Worm (Caenorhabditis elegans) whole organism, L1 larva: ENCODE data around the gene C38C10.3.

Experiments
- C16A3.4 ChIP-seq: fragments of 150-350 bp; optimal IDR thresholded peaks from 2 replicates; lab custom pipeline; 2014; ENCODE audit warnings: missing biosample characterization, missing genetic modification characterization
- C34B4.2 ChIP-seq: sonication (generic microtip); optimal IDR thresholded peaks from 2 replicates; lab custom pipeline; 2017; ENCODE audit warnings: mild to moderate bottlenecking, missing genetic modification characterization, missing compliant biosample characterization
- F16B12.6 ChIP-seq: fragments of 150-350 bp; optimal IDR thresholded peaks from 2 replicates; lab custom pipeline; 2014; ENCODE audit warnings: missing biosample characterization, missing genetic modification characterization
- alr-1 ChIP-seq: fragments of 200-800 bp; sonication (Bioruptor generic); optimal IDR thresholded peaks from 2 replicates; lab custom pipeline; 2018; ENCODE audit warnings: borderline replicate concordance, mild to moderate bottlenecking, missing genetic modification characterization, missing compliant biosample characterization
- blmp-1 ChIP-seq: fragments of 150-350 bp; optimal IDR thresholded peaks from 2 replicates; lab custom pipeline; 2014; ENCODE audit warnings: missing biosample characterization, missing genetic modification characterization
- ceh-82 ChIP-seq, 3 experiments: fragments of 150-350 bp in 1 of 3; sonication (generic microtip) in 2 of 3; optimal IDR thresholded peaks; 2 replicates each; lab custom pipeline; 2014 to 2017; ENCODE audit warnings: missing biosample characterization in 3 of 3, missing genetic modification characterization in 3 of 3
- ceh-90 ChIP-seq: sonication (generic microtip); optimal IDR thresholded peaks from 2 replicates; lab custom pipeline; 2016; ENCODE audit warnings: missing genetic modification characterization, missing compliant biosample characterization
- dpl-1 ChIP-seq, 3 experiments: fragments of 150-350 bp in 2 of 3; sonication (generic microtip) in 1 of 3; optimal IDR thresholded peaks; 2 replicates each; lab custom pipeline; 2014 to 2017; ENCODE audit warnings: missing biosample characterization in 3 of 3, missing genetic modification characterization in 3 of 3, missing genetic modification reagents in 3 of 3
- efl-1 ChIP-seq, 4 experiments: fragments of 150-350 bp; optimal IDR thresholded peaks in 3 of 4; peaks in 1 of 4; 1 replicate in 1 of 4; 2 replicates in 3 of 4; lab custom pipeline; 2014; ENCODE audit warnings: missing biosample characterization in 2 of 4, missing genetic modification characterization in 2 of 4, missing genetic modification reagents in 2 of 4
- efl-3 ChIP-seq: fragments of 200-800 bp; sonication (Bioruptor generic); optimal IDR thresholded peaks from 2 replicates; lab custom pipeline; 2018; ENCODE audit warnings: mild to moderate bottlenecking, missing genetic modification characterization, missing compliant biosample characterization
- egl-13 ChIP-seq: sonication (generic microtip); optimal IDR thresholded peaks from 2 replicates; lab custom pipeline; 2016; ENCODE audit warnings: missing genotype, missing genetic modification reagents, missing genetic modification characterization, missing compliant biosample characterization
- fkh-10 ChIP-seq: sonication (generic microtip); optimal IDR thresholded peaks from 2 replicates; lab custom pipeline; 2017; ENCODE audit warnings: missing biosample characterization, missing genetic modification reagents, missing genetic modification characterization
- fkh-8 ChIP-seq: sonication (generic microtip); optimal IDR thresholded peaks from 2 replicates; lab custom pipeline; 2016; ENCODE audit warnings: mild to moderate bottlenecking, missing genetic modification characterization, missing compliant biosample characterization
- isw-1 ChIP-seq: fragments of 200-800 bp; sonication (Bioruptor generic); IDR thresholded peaks from 2 replicates; pipeline ENCODE4 v1.3.6; 2022; ENCODE audit warnings: missing genetic modification characterization, missing compliant biosample characterization
- jun-1 ChIP-seq: fragments of 150-350 bp; optimal IDR thresholded peaks from 2 replicates; lab custom pipeline; 2014; ENCODE audit warnings: missing biosample characterization, missing genetic modification reagents, missing genetic modification characterization
- lin-14 ChIP-seq: fragments of 200-800 bp; sonication (Bioruptor generic); optimal IDR thresholded peaks from 2 replicates; lab custom pipeline; 2018; ENCODE audit warnings: mild to moderate bottlenecking, missing genetic modification characterization, moderate library complexity, missing compliant biosample characterization
- lin-35 ChIP-seq, 2 experiments: fragments of 150-350 bp; optimal IDR thresholded peaks; 2 replicates each; lab custom pipeline; 2014; ENCODE audit warnings: missing biosample characterization in 2 of 2, missing genetic modification characterization in 2 of 2, missing genetic modification reagents in 2 of 2
- lir-3 ChIP-seq: sonication (generic microtip); optimal IDR thresholded peaks from 2 replicates; lab custom pipeline; 2016; ENCODE audit warnings: mild to moderate bottlenecking, missing genetic modification characterization, moderate library complexity, missing compliant biosample characterization; ENCODE audit not compliant: poor library complexity
- lsy-2 ChIP-seq, 2 experiments: fragments of 150-350 bp; optimal IDR thresholded peaks; 2 replicates each; lab custom pipeline; 2014; ENCODE audit warnings: missing biosample characterization in 2 of 2, missing genetic modification characterization in 2 of 2
- mdl-1 ChIP-seq, 2 experiments: fragments of 150-350 bp; optimal IDR thresholded peaks; 2 replicates each; lab custom pipeline; 2014 to 2017; ENCODE audit warnings: missing biosample characterization in 2 of 2, missing genetic modification characterization in 2 of 2, inconsistent platforms in 1 of 2
- mep-1 ChIP-seq: fragments of 150-350 bp; optimal IDR thresholded peaks from 2 replicates; lab custom pipeline; 2014; ENCODE audit warnings: missing biosample characterization, missing genetic modification characterization
- nhr-28 ChIP-seq: fragments of 150-350 bp; optimal IDR thresholded peaks from 2 replicates; lab custom pipeline; 2014; ENCODE audit warnings: missing biosample characterization, missing genetic modification characterization
- nhr-47 ChIP-seq: sonication (generic microtip); optimal IDR thresholded peaks from 2 replicates; lab custom pipeline; 2016; ENCODE audit warnings: mild to moderate bottlenecking, missing genetic modification characterization, moderate library complexity, missing compliant biosample characterization
- nhr-71 ChIP-seq: sonication (generic microtip); optimal IDR thresholded peaks from 2 replicates; lab custom pipeline; 2016; ENCODE audit warnings: mild to moderate bottlenecking, missing genetic modification characterization, moderate library complexity, missing compliant biosample characterization
- nhr-76 ChIP-seq: sonication (generic microtip); optimal IDR thresholded peaks from 2 replicates; lab custom pipeline; 2017; ENCODE audit warnings: missing biosample characterization, missing genetic modification characterization
- nhr-77 ChIP-seq: fragments of 150-350 bp; optimal IDR thresholded peaks from 2 replicates; lab custom pipeline; 2014; ENCODE audit warnings: missing biosample characterization, missing genetic modification characterization
- nhr-90 ChIP-seq: sonication (generic microtip); optimal IDR thresholded peaks from 2 replicates; lab custom pipeline; 2016; ENCODE audit warnings: mild to moderate bottlenecking, missing genetic modification characterization, missing compliant biosample characterization; ENCODE audit not compliant: poor library complexity
- pag-3 ChIP-seq: sonication (generic microtip); optimal IDR thresholded peaks from 2 replicates; lab custom pipeline; 2017; ENCODE audit warnings: missing genetic modification characterization, mild to moderate bottlenecking, missing compliant biosample characterization, antibody characterized with exemption, borderline replicate concordance; ENCODE audit not compliant: insufficient read depth
- pqm-1 ChIP-seq: sonication (generic microtip); optimal IDR thresholded peaks from 3 replicates; lab custom pipeline; 2017; ENCODE audit warnings: missing biosample characterization, missing genetic modification characterization
- rnt-1 ChIP-seq: sonication (generic microtip); optimal IDR thresholded peaks from 2 replicates; lab custom pipeline; 2016; ENCODE audit warnings: mild to moderate bottlenecking, missing genetic modification characterization, moderate library complexity, missing compliant biosample characterization
- snu-23 ChIP-seq: sonication (generic microtip); optimal IDR thresholded peaks from 2 replicates; lab custom pipeline; 2016; ENCODE audit warnings: missing genetic modification characterization, missing compliant biosample characterization
- sptf-1 ChIP-seq: fragments of 150-350 bp; optimal IDR thresholded peaks from 2 replicates; lab custom pipeline; 2014; ENCODE audit warnings: missing biosample characterization, missing genetic modification characterization
- swsn-7 ChIP-seq: sonication (generic microtip); optimal IDR thresholded peaks from 2 replicates; lab custom pipeline; 2016; ENCODE audit warnings: missing genetic modification characterization, missing compliant biosample characterization
- tlp-1 ChIP-seq: fragments of 150-350 bp; optimal IDR thresholded peaks from 2 replicates; lab custom pipeline; 2014; ENCODE audit warnings: missing biosample characterization, missing genetic modification characterization
- unc-86 ChIP-seq: sonication (generic microtip); optimal IDR thresholded peaks from 2 replicates; lab custom pipeline; 2016; ENCODE audit warnings: missing genetic modification characterization, missing compliant biosample characterization
- vab-15 ChIP-seq: sonication (generic microtip); optimal IDR thresholded peaks from 2 replicates; lab custom pipeline; 2017; ENCODE audit warnings: missing genotype, mild to moderate bottlenecking, missing genetic modification characterization, missing compliant biosample characterization
- zip-4 ChIP-seq: fragments of 200-800 bp; sonication (Bioruptor generic); optimal IDR thresholded peaks from 2 replicates; lab custom pipeline; 2018; ENCODE audit warnings: mild to moderate bottlenecking, missing genetic modification characterization, moderate library complexity, missing compliant biosample characterization
- ztf-11 ChIP-seq, 2 experiments: sonication (generic microtip); optimal IDR thresholded peaks; 2 replicates each; lab custom pipeline; 2016 to 2017; ENCODE audit warnings: missing genetic modification characterization in 2 of 2, missing biosample characterization in 1 of 2, missing compliant biosample characterization in 1 of 2
- ztf-4 ChIP-seq: fragments of 150-350 bp; optimal IDR thresholded peaks from 2 replicates; lab custom pipeline; 2014; ENCODE audit warnings: missing biosample characterization, missing genetic modification characterization

The C38C10.3 gene

ce11 chrIII:9390924-9391323 is 5.5 kb upstream of the C38C10.3 start:
- TF ChIP-seq C16A3.4, result no peak
- peak in 1 of 2 experiments; percentile 49 for TF ChIP-seq mdl-1 (tag; optimal IDR thresholded peaks at IDR 0.05; lab: Kevin White, UChicago)
- TF ChIP-seq mep-1 (tag; lab: Kevin White, UChicago), result peak; percentile 18
- TF ChIP-seq unc-86 (tag; lab: Kevin White, UChicago), result peak; percentile 1
- TF ChIP-seq nhr-90, result no peak
- peak in 1 of 3 experiments; percentile 0 for TF ChIP-seq ceh-82 (tag; optimal IDR thresholded peaks at IDR 0.05; lab: Kevin White, UChicago)
- TF ChIP-seq F16B12.6, result peak; percentile 43
- TF ChIP-seq fkh-8, result peak; percentile 41
- TF ChIP-seq snu-23 (GFP tag; lab: Kevin White, UChicago), result peak; percentile 10
- TF ChIP-seq nhr-71 (tag; lab: Kevin White, UChicago), result peak; percentile 47
- no peak for TF ChIP-seq ztf-4 (tag; lab: Kevin White, UChicago)
- no peak for TF ChIP-seq lir-3 (tag; lab: Kevin White, UChicago)
- TF ChIP-seq nhr-47 (tag; lab: Kevin White, UChicago), result peak; percentile 17
- TF ChIP-seq blmp-1 (tag; lab: Kevin White, UChicago), result peak; percentile 70
- peak; percentile 77 for TF ChIP-seq lin-14
- TF ChIP-seq efl-1 (optimal IDR thresholded peaks at IDR 0.05; lab: Kevin White, UChicago), result peak; percentile 3 to 35
- TF ChIP-seq efl-1 (GFP tag; optimal IDR thresholded peaks at IDR 0.05 in 1 of 2; lab: Kevin White, UChicago), result peak; percentile 41 to 84
- no peak for TF ChIP-seq jun-1 (tag; lab: Kevin White, UChicago)
- peak; percentile 4 to 23 for TF ChIP-seq lin-35 (GFP tag; optimal IDR thresholded peaks at IDR 0.05; lab: Kevin White, UChicago)
- no peak for TF ChIP-seq egl-13 (tag; lab: Kevin White, UChicago)
- TF ChIP-seq dpl-1 (GFP tag; optimal IDR thresholded peaks at IDR 0.05; lab: Kevin White, UChicago), result peak in 2 of 3 experiments; percentile 9 to 46
- TF ChIP-seq pag-3, result peak; percentile 13
- TF ChIP-seq isw-1 (GFP tag; lab: Robert Waterston, UW), result no peak
- TF ChIP-seq lsy-2 (tag; optimal IDR thresholded peaks at IDR 0.05; lab: Kevin White, UChicago), result peak; percentile 30 to 41
- TF ChIP-seq pqm-1 (tag; lab: Kevin White, UChicago), result no peak
- TF ChIP-seq alr-1, result no peak
- TF ChIP-seq rnt-1 (tag; lab: Kevin White, UChicago), result peak; percentile 9
- no peak for TF ChIP-seq nhr-77 (tag; lab: Kevin White, UChicago)
- no peak for TF ChIP-seq C34B4.2 (tag; lab: Kevin White, UChicago)

DNA sequence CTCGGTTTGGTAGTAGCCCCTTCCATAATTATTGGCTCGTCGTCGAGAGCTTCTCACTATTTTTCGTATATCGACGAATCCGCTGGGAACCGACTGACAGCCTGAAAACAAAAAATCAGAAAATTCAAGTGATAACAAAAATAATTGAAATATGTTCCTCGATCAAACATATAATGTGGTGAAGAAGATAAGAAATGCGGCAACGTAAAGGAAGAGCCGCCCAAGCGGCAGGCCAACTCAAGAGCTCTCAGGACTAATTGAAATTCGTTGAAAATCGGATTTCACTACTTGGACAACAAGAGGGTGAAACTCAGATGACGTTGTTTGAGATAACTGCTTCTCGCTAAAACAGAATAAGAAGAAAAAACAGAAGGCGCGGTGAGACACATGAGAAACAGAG is 4.6 kb upstream of the C38C10.3 start, which contains the start of gene slc-17.2:
Gene slc-17.2, minus strand, starts transcription at position 101 of the 400 bp plus-strand sequence.
- no peak for TF ChIP-seq tlp-1 (tag; lab: Kevin White, UChicago)
- TF ChIP-seq fkh-8, result peak; percentile 52
- TF ChIP-seq lin-14, result peak; percentile 18
- peak; percentile 10 for TF ChIP-seq fkh-10
- TF ChIP-seq, all 84 proteins: peak for 3

DNA sequence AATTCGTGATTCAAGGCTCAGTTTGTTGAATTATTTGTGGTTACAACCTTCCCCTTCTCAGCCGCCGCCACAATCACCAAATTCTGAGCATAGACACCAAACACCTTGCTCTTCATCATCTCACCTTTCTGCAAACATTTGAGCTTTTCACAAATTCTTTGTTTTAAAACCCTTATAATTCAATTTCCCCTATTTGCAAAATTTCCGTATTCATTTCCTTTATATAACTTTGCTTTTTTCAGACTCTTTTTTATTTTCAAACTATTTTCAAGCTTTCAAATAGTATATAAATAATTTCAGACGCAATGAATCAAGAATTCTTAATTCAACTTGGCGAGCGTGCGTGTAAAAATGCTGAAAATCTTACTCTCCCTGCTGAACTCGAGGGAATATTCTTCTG is 1.9 kb downstream of the C38C10.3 start, which contains the start of gene tkr-1:
Gene tkr-1, plus strand, starts transcription at position 301 of the 400 bp plus-strand sequence.
- TF ChIP-seq alr-1, result no peak
- no peak for TF ChIP-seq nhr-76 (tag; lab: Kevin White, UChicago)
- TF ChIP-seq swsn-7 (tag; lab: Kevin White, UChicago), result no peak
- TF ChIP-seq ztf-11 (tag; optimal IDR thresholded peaks at IDR 0.05; lab: Kevin White, UChicago), result no peak
- no peak for TF ChIP-seq ceh-82 (tag; optimal IDR thresholded peaks at IDR 0.05; lab: Kevin White, UChicago)
- TF ChIP-seq lin-35 (GFP tag; optimal IDR thresholded peaks at IDR 0.05; lab: Kevin White, UChicago), result no peak
- no peak for TF ChIP-seq efl-3 (GFP tag; lab: Kevin White, UChicago)
- TF ChIP-seq vab-15 (tag; lab: Kevin White, UChicago), result no peak
- no peak for TF ChIP-seq nhr-28
- TF ChIP-seq sptf-1 (tag; lab: Kevin White, UChicago), result no peak
- no peak for TF ChIP-seq ceh-90 (tag; lab: Kevin White, UChicago)
- TF ChIP-seq jun-1 (tag; lab: Kevin White, UChicago), result no peak
- TF ChIP-seq zip-4 (GFP tag; lab: Kevin White, UChicago), result no peak
